Worm (Caenorhabditis elegans) whole organism, L1 larva: Measurements from ENCODE around the gene srx-111.

ENCODE experiments used
- C34B4.2 ChIP-seq: sonication (generic microtip); optimal IDR thresholded peaks from 2 replicates; lab custom pipeline; 2017; ENCODE audit warnings: mild to moderate bottlenecking, missing genetic modification characterization, missing compliant biosample characterization
- alr-1 ChIP-seq: fragments of 200-800 bp; sonication (Bioruptor generic); optimal IDR thresholded peaks from 2 replicates; lab custom pipeline; 2018; ENCODE audit warnings: borderline replicate concordance, mild to moderate bottlenecking, missing genetic modification characterization, missing compliant biosample characterization
- dpl-1 ChIP-seq, 3 experiments: fragments of 150-350 bp in 2 of 3; sonication (generic microtip) in 1 of 3; optimal IDR thresholded peaks; 2 replicates each; lab custom pipeline; 2014 to 2017; ENCODE audit warnings: missing biosample characterization in 3 of 3, missing genetic modification characterization in 3 of 3, missing genetic modification reagents in 3 of 3
- egl-13 ChIP-seq: sonication (generic microtip); optimal IDR thresholded peaks from 2 replicates; lab custom pipeline; 2016; ENCODE audit warnings: missing genotype, missing genetic modification reagents, missing genetic modification characterization, missing compliant biosample characterization
- fos-1 ChIP-seq: fragments of 150-350 bp; optimal IDR thresholded peaks from 2 replicates; lab custom pipeline; 2014; ENCODE audit warnings: missing biosample characterization, missing genetic modification characterization
- lin-13 ChIP-seq: fragments of 150-350 bp; optimal IDR thresholded peaks from 2 replicates; lab custom pipeline; 2014; ENCODE audit warnings: missing biosample characterization, missing genetic modification reagents, missing genetic modification characterization
- lin-39 ChIP-seq: fragments of 150-350 bp; optimal IDR thresholded peaks from 2 replicates; lab custom pipeline; 2014; ENCODE audit warnings: missing biosample characterization, missing genetic modification reagents, missing genetic modification characterization
- lsy-2 ChIP-seq, 2 experiments: fragments of 150-350 bp; optimal IDR thresholded peaks; 2 replicates each; lab custom pipeline; 2014; ENCODE audit warnings: missing biosample characterization in 2 of 2, missing genetic modification characterization in 2 of 2
- nhr-12 ChIP-seq: sonication (generic microtip); optimal IDR thresholded peaks from 2 replicates; lab custom pipeline; 2017; ENCODE audit warnings: missing biosample characterization, missing genetic modification characterization
- skn-1 ChIP-seq: fragments of 150-350 bp; optimal IDR thresholded peaks from 2 replicates; lab custom pipeline; 2014; ENCODE audit warnings: missing biosample characterization, missing genetic modification characterization
- ztf-4 ChIP-seq: fragments of 150-350 bp; optimal IDR thresholded peaks from 2 replicates; lab custom pipeline; 2014; ENCODE audit warnings: missing biosample characterization, missing genetic modification characterization

DNA sequence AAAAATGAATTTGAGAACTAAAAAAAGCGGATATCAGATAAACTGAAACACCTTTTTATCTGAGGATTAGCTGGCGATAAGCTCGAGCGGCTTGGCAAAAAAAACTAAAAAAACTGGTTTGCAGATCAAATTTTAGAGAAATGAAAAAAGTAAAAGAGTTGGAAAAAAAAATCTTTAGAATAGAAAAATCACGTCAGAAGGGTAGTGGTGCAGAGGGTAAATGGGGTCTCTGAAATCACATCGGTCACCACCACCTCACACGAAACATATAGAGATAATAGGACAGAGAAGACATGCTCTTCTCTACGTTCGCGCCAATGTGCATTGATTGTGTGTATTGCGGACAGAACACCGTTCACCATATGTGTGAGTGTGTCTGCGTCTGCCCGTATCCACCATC lies 23.6 kb downstream of the srx-111 start:
- TF ChIP-seq fos-1 (tag; lab: Kevin White, UChicago), result no peak
- no peak for TF ChIP-seq lsy-2 (tag; optimal IDR thresholded peaks at IDR 0.05; lab: Kevin White, UChicago)
- TF ChIP-seq egl-13 (tag; lab: Kevin White, UChicago), result no peak
- TF ChIP-seq ztf-4, result no peak
- no peak for TF ChIP-seq skn-1
- TF ChIP-seq alr-1 (tag; lab: Kevin White, UChicago), result no peak
- no peak for TF ChIP-seq dpl-1 (GFP tag; optimal IDR thresholded peaks at IDR 0.05; lab: Kevin White, UChicago)
- TF ChIP-seq lin-13, result no peak
- no peak for TF ChIP-seq lin-39 (tag; lab: Kevin White, UChicago)
- no peak for TF ChIP-seq nhr-12 (tag; lab: Kevin White, UChicago)
- TF ChIP-seq C34B4.2 (tag; lab: Kevin White, UChicago), result no peak
